Worm (Caenorhabditis elegans) whole organism, midembryonic: ENCODE measurements around the gene fbxc-47.

ENCODE experiments used
- T22C8.4 ChIP-seq: fragments of 200-800 bp; sonication (Bioruptor generic); IDR thresholded peaks from 2 replicates; pipeline ENCODE4 v1.3.6; 2022; ENCODE audit warnings: missing genetic modification characterization, missing compliant biosample characterization
- cog-1 ChIP-seq: sonication (generic microtip); optimal IDR thresholded peaks from 2 replicates; lab custom pipeline; 2016; ENCODE audit warnings: missing genetic modification characterization, missing compliant biosample characterization
- flt-1 ChIP-seq: fragments of 200-800 bp; sonication (Bioruptor generic); IDR thresholded peaks from 2 replicates; pipeline ENCODE4 v1.3.6; 2022; ENCODE audit warnings: missing genetic modification characterization, missing compliant biosample characterization
- klf-2 ChIP-seq: fragments of 200-800 bp; sonication (Bioruptor generic); conservative IDR thresholded peaks from 2 replicates; pipeline ENCODE4 v1.3.6; 2022; ENCODE audit warnings: missing genetic modification reagents, missing genetic modification characterization, missing compliant biosample characterization
- med-1 ChIP-seq: sonication (generic microtip); optimal IDR thresholded peaks from 2 replicates; lab custom pipeline; 2017; ENCODE audit warnings: missing genetic modification characterization, mild to moderate bottlenecking, missing compliant biosample characterization, antibody characterized with exemption, missing genetic modification reagents; ENCODE audit not compliant: insufficient read depth

DNA sequence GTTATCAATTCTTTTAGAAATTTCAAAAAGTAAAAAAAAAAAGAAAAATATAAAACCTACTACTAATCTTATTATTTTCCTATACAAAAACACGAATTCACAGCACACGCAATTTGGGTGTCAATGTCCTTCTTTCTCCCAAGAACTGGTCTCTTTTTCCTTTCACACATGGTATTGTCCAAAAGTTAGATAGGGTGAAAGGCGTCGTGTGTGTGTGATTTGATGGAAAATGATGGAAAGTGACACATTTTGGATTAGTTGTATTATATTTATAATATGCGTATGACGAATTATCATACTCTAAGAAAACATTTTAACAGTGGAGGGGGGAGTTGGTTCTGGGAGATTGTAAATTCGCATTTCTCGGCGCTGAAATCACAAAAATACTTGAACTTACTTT lies 22.4 kb downstream of the fbxc-47 start:
- TF ChIP-seq klf-2 (GFP tag; lab: Robert Waterston, UW) (no peak), flt-1 (no peak), T22C8.4 (GFP tag; lab: Robert Waterston, UW) (no peak), cog-1 (tag; lab: Kevin White, UChicago) (no peak), med-1 (GFP tag; lab: Kevin White, UChicago) (no peak)
